Fruit fly (Drosophila melanogaster): ENCODE results near the gene SMC3.

SMC3 gene

dm6 chrX:16581703-16582102, 11.5 kb downstream of the SMC3 start (continued):
- TF ChIP-seq esn (GFP tag; optimal IDR thresholded peaks at IDR 0.05), result peak; percentile 0

DNA sequence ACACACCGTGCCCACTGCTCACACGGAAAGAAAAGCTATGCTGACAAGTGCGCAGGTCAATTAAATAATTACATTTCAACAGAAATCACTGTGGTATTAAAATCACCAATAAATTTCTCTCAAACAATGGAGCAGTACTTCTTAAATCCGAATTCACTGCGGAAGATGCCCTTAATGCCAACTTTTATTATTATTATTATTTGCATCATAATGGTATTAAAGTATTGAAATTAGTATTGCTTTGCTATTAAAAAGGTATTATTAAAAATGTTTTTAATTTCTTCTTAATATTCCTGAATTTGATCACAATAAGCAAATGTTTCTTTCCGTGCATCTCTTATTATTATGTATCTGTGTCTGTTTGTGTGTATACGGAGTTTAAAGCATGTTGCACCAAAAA, 13.3 kb downstream of the SMC3 start:
- peak; percentile 1 for TF ChIP-seq Smox (GFP tag; optimal IDR thresholded peaks at IDR 0.05)
- no peak for TF ChIP-seq CG11762 (GFP tag; optimal IDR thresholded peaks at IDR 0.05; ENCODE audit: insufficient read depth)
- no peak for TF ChIP-seq salr (GFP tag; optimal IDR thresholded peaks at IDR 0.05)
- TF ChIP-seq CG6808 (GFP tag; optimal IDR thresholded peaks at IDR 0.05), result peak; percentile 15
- TF ChIP-seq CG4318 (GFP tag; optimal IDR thresholded peaks at IDR 0.05), result peak; percentile 27
- peak; percentile 29 for TF ChIP-seq Eip75B (GFP tag; optimal IDR thresholded peaks at IDR 0.05)
- peak; percentile 43 for TF ChIP-seq Hr4 (GFP tag; optimal IDR thresholded peaks at IDR 0.05)
- TF ChIP-seq OdsH (GFP tag; optimal IDR thresholded peaks at IDR 0.05), result peak; percentile 46
- TF ChIP-seq CG10669 (GFP tag; optimal IDR thresholded peaks at IDR 0.05), result peak; percentile 33
- TF ChIP-seq Blimp-1 (GFP tag; optimal IDR thresholded peaks at IDR 0.05), result no peak
- TF ChIP-seq topi (GFP tag; optimal IDR thresholded peaks at IDR 0.05), result peak; percentile 18
- peak; percentile 21 for TF ChIP-seq CG6276 (GFP tag; optimal IDR thresholded peaks at IDR 0.05)
- TF ChIP-seq Gug (GFP tag; IDR thresholded peaks at IDR 0.05), result peak; percentile 11; the same call in 1 of the 2 replicates
- peak; percentile 25 for TF ChIP-seq CG8632 (GFP tag; optimal IDR thresholded peaks at IDR 0.05)
- peak; percentile 51 for TF ChIP-seq Eip78C (GFP tag)
- TF ChIP-seq CG34406 (GFP tag; optimal IDR thresholded peaks at IDR 0.05), result peak; percentile 19
- peak; percentile 9 for TF ChIP-seq CG10631 (GFP tag; optimal IDR thresholded peaks at IDR 0.05)
- no peak for TF ChIP-seq net (GFP tag; optimal IDR thresholded peaks at IDR 0.05)
- peak; percentile 61 for TF ChIP-seq CG32006 (GFP tag; optimal IDR thresholded peaks at IDR 0.05)
- TF ChIP-seq vri (GFP tag; optimal IDR thresholded peaks at IDR 0.05), result no peak
- peak; percentile 19 for TF ChIP-seq esn (GFP tag; optimal IDR thresholded peaks at IDR 0.05)
- TF ChIP-seq CG6792 (GFP tag; optimal IDR thresholded peaks at IDR 0.05), result peak; percentile 6
- no peak for TF ChIP-seq CG16779 (tag; optimal IDR thresholded peaks at IDR 0.05)
- peak; percentile 33 for TF ChIP-seq svp (GFP tag)
- no peak for TF ChIP-seq CG31627 (GFP tag; optimal IDR thresholded peaks at IDR 0.05)
- no peak for TF ChIP-seq Sox15 (GFP tag; optimal IDR thresholded peaks at IDR 0.05)
- TF ChIP-seq pdm3 (GFP tag; optimal IDR thresholded peaks at IDR 0.05), result peak; percentile 6
- TF ChIP-seq CG9139 (GFP tag; optimal IDR thresholded peaks at IDR 0.05), result no peak
- peak; percentile 31 for TF ChIP-seq CG3032 (tag; optimal IDR thresholded peaks at IDR 0.05)
- TF ChIP-seq acj6 (GFP tag; optimal IDR thresholded peaks at IDR 0.05), result peak; percentile 16
- TF ChIP-seq ss (GFP tag; optimal IDR thresholded peaks at IDR 0.05), result peak in 1 of 2 experiments; percentile 23
- no peak for TF ChIP-seq spab (GFP tag; optimal IDR thresholded peaks at IDR 0.05)
- peak; percentile 4 for TF ChIP-seq cyc (GFP tag; optimal IDR thresholded peaks at IDR 0.05)
- TF ChIP-seq achi (GFP tag; optimal IDR thresholded peaks at IDR 0.05), result peak; percentile 25

dm6 chrX:16575097-16575496, 18.1 kb downstream of the SMC3 start:
- TF ChIP-seq spab (GFP tag; optimal IDR thresholded peaks at IDR 0.05) (no peak), ss (GFP tag; optimal IDR thresholded peaks at IDR 0.05) (peak in 1 of 2 experiments; percentile 14), Lpt (GFP tag; optimal IDR thresholded peaks at IDR 0.05) (no peak)

DNA sequence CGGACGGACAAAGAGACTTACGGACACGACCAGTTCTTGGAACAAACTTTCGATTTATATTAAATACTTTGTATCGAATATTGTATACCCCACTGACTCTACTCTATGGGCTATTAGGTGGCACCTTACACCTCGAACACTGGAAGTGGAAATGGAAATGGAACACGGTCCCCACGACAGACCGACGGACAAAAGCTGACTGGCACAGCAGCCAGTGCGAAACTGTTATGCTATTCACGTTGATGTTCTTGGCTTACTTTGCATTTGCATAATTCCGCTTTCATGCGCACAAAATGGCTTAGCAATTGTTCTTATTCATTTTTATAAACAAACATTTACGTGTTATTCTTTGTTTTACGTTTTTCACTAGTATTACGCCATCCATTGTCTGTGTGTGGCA, 19.1 kb downstream of the SMC3 start:
- TF ChIP-seq CG8319 (GFP tag; optimal IDR thresholded peaks at IDR 0.05) (no peak), cyc (GFP tag; optimal IDR thresholded peaks at IDR 0.05) (no peak), salr (GFP tag; optimal IDR thresholded peaks at IDR 0.05) (no peak), CG32006 (GFP tag; optimal IDR thresholded peaks at IDR 0.05) (no peak), Sox15 (GFP tag; optimal IDR thresholded peaks at IDR 0.05) (no peak), CG6792 (GFP tag; optimal IDR thresholded peaks at IDR 0.05) (no peak), vri (GFP tag; optimal IDR thresholded peaks at IDR 0.05) (no peak), Sox14 (GFP tag; optimal IDR thresholded peaks at IDR 0.05) (no peak), fd85E (GFP tag; optimal IDR thresholded peaks at IDR 0.05) (no peak), CG8632 (GFP tag; optimal IDR thresholded peaks at IDR 0.05) (no peak), CG6854 (GFP tag; optimal IDR thresholded peaks at IDR 0.05) (no peak), CG3032 (tag; optimal IDR thresholded peaks at IDR 0.05) (no peak), CG15336 (GFP tag; IDR thresholded peaks at IDR 0.05) (no peak), Met (GFP tag; optimal IDR thresholded peaks at IDR 0.05) (no peak), OdsH (GFP tag; optimal IDR thresholded peaks at IDR 0.05) (no peak), CG6808 (GFP tag; optimal IDR thresholded peaks at IDR 0.05) (no peak), Sox102F (GFP tag; optimal IDR thresholded peaks at IDR 0.05) (no peak), Hr38 (GFP tag; optimal IDR thresholded peaks at IDR 0.05) (no peak), Blimp-1 (GFP tag; optimal IDR thresholded peaks at IDR 0.05) (no peak), dac (GFP tag; optimal IDR thresholded peaks at IDR 0.05) (no peak)

All from whole organism, prepupa.